Worm (Caenorhabditis elegans): ENCODE results near the gene srh-10.

DNA sequence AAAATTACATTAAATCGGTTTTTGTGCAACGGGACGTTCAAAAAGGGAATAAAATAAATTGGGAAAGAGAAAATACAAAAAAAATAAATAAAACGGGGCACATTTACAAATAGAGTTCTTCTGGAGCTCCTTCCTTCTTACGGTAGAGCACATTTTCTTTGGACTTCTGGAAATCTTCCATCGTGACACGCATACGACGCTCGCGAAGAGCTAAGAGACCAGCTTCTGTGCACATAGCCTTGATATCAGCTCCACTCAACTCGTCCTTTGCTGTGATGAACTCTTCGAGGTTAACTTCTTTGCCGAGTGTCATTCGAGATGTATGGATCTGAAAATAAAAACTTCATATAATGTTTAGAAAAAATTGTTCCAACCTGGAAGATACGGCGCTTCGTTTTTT, 50.8 kb downstream of the srh-10 start:
- no peak for TF ChIP-seq nhr-76 (tag; optimal IDR thresholded peaks at IDR 0.05)
- TF ChIP-seq lsy-12 (tag; optimal IDR thresholded peaks at IDR 0.05), result no peak
